Worm (Caenorhabditis elegans) whole organism, early embryonic: Measurements from ENCODE around the gene F43G6.17.
A peak's percentile ranks its signal among the peaks of the same experiment; 100 is the strongest.

Source experiments
- B0310.2 ChIP-seq: sonication (generic microtip); optimal IDR thresholded peaks from 2 replicates; lab custom pipeline; 2016; ENCODE audit warnings: mild to moderate bottlenecking, missing genetic modification characterization, missing compliant biosample characterization
- F13C5.2 ChIP-seq: sonication (generic microtip); optimal IDR thresholded peaks from 2 replicates; lab custom pipeline; 2017; ENCODE audit warnings: mild to moderate bottlenecking, missing genetic modification characterization, inconsistent platforms, missing compliant biosample characterization
- aly-1 ChIP-seq: sonication (generic microtip); optimal IDR thresholded peaks from 2 replicates; lab custom pipeline; 2016; ENCODE audit warnings: missing genetic modification characterization, missing compliant biosample characterization
- ama-1 ChIP-seq: fragments of 150-350 bp; optimal IDR thresholded peaks from 2 replicates; lab custom pipeline; 2014
- ceh-13 ChIP-seq: fragments of 200-800 bp; sonication (Bioruptor generic); optimal IDR thresholded peaks from 2 replicates; lab custom pipeline; 2018; ENCODE audit warnings: mild to moderate bottlenecking, missing genetic modification characterization, missing compliant biosample characterization
- ceh-36 ChIP-seq: sonication (generic microtip); optimal IDR thresholded peaks from 2 replicates; lab custom pipeline; 2016; ENCODE audit warnings: missing genetic modification characterization, inconsistent platforms, missing compliant biosample characterization
- ets-7 ChIP-seq: sonication (generic microtip); optimal IDR thresholded peaks from 2 replicates; lab custom pipeline; 2016; ENCODE audit warnings: missing genotype, missing genetic modification characterization, missing compliant biosample characterization
- flt-1 ChIP-seq: fragments of 200-800 bp; sonication (Bioruptor generic); IDR thresholded peaks from 2 replicates; pipeline ENCODE4 v1.3.6; 2022; ENCODE audit warnings: missing genetic modification characterization, missing compliant biosample characterization
- hmbx-1 ChIP-seq: sonication (generic microtip); optimal IDR thresholded peaks from 2 replicates; lab custom pipeline; 2016; ENCODE audit warnings: mild to moderate bottlenecking, missing genetic modification characterization, missing compliant biosample characterization
- hmg-4 ChIP-seq: fragments of 200-800 bp; sonication (Bioruptor generic); optimal IDR thresholded peaks from 2 replicates; lab custom pipeline; 2018; ENCODE audit warnings: mild to moderate bottlenecking, missing genetic modification characterization, missing compliant biosample characterization
- hnd-1 ChIP-seq: sonication (generic microtip); optimal IDR thresholded peaks from 2 replicates; lab custom pipeline; 2016; ENCODE audit warnings: missing genetic modification characterization, missing compliant biosample characterization
- pes-1 ChIP-seq: fragments of 200-800 bp; sonication (Bioruptor generic); IDR thresholded peaks from 2 replicates; pipeline ENCODE4 v1.3.6; 2022; ENCODE audit warnings: missing genetic modification reagents, missing genetic modification characterization, missing compliant biosample characterization
- scrt-1 ChIP-seq: fragments of 200-800 bp; sonication (Bioruptor generic); IDR thresholded peaks from 2 replicates; pipeline ENCODE4 v1.3.6; 2022; ENCODE audit warnings: missing genetic modification characterization, missing compliant biosample characterization
- sea-1 ChIP-seq: fragments of 200-800 bp; sonication (Bioruptor generic); conservative IDR thresholded peaks from 2 replicates; pipeline ENCODE4 v1.3.6; 2022; ENCODE audit warnings: missing genetic modification characterization, missing compliant biosample characterization
- tbx-11 ChIP-seq: fragments of 200-800 bp; sonication (Bioruptor generic); IDR thresholded peaks from 2 replicates; pipeline ENCODE4 v1.3.6; 2022; ENCODE audit warnings: missing genetic modification characterization, missing compliant biosample characterization
- tbx-37 ChIP-seq: fragments of 200-800 bp; sonication (Bioruptor generic); conservative IDR thresholded peaks from 2 replicates; pipeline ENCODE4 v1.3.6; 2022; ENCODE audit warnings: missing genetic modification reagents, missing genetic modification characterization, missing compliant biosample characterization
- tra-4 ChIP-seq: sonication (generic microtip); optimal IDR thresholded peaks from 2 replicates; lab custom pipeline; 2017; ENCODE audit warnings: missing genetic modification characterization, missing compliant biosample characterization

F43G6.17 gene

ce11 chrII:11802451-11802850 lies at the start of gene F43G6.17:
F43G6.17 (plus strand) TSS chrII:11802751.
- no peak for TF ChIP-seq tbx-37 (GFP tag; lab: Robert Waterston, UW)
- TF ChIP-seq ets-7 (tag; lab: Kevin White, UChicago) = no peak
- TF ChIP-seq ceh-13 (GFP tag; lab: Kevin White, UChicago) = no peak
- no peak for TF ChIP-seq hmg-4 (GFP tag; lab: Kevin White, UChicago)
- no peak for TF ChIP-seq flt-1 (GFP tag; lab: Robert Waterston, UW)
- TF ChIP-seq aly-1 (tag; lab: Kevin White, UChicago) = no peak
- TF ChIP-seq sea-1 (GFP tag; lab: Robert Waterston, UW) = no peak
- TF ChIP-seq hmbx-1 (tag; lab: Kevin White, UChicago) = no peak
- TF ChIP-seq F13C5.2 (tag; lab: Kevin White, UChicago) = no peak
- TF ChIP-seq pes-1 (GFP tag; lab: Robert Waterston, UW) = no peak
- no peak for TF ChIP-seq B0310.2
- TF ChIP-seq tra-4 = no peak
- TF ChIP-seq ceh-36 (tag; lab: Kevin White, UChicago) = no peak

- TF ChIP-seq hmg-4 (GFP tag; lab: Kevin White, UChicago) (no peak), hnd-1 (tag; lab: Kevin White, UChicago) (no peak), ceh-13 (GFP tag; lab: Kevin White, UChicago) (no peak), tbx-37 (GFP tag; lab: Robert Waterston, UW) (no peak)
These were observed 49.4 kb upstream of the F43G6.17 start for ce11 chrII:11753186-11753585.

ce11 chrII:11756684-11757107 lies 45.9 kb upstream of the F43G6.17 start:
- TF ChIP-seq F13C5.2 (tag; lab: Kevin White, UChicago) (no peak), tbx-11 (GFP tag; lab: Robert Waterston, UW) (no peak), ama-1 (peak; percentile 46), sea-1 (GFP tag; lab: Robert Waterston, UW) (peak; percentile 71; the same call in 1 of the 2 replicates), pes-1 (GFP tag; lab: Robert Waterston, UW) (0 out of 2 replicates have a peak, but pooled peaks have one; percentile 46), aly-1 (tag; lab: Kevin White, UChicago) (no peak), ceh-13 (GFP tag; lab: Kevin White, UChicago) (no peak), tra-4 (no peak), hmbx-1 (tag; lab: Kevin White, UChicago) (no peak), scrt-1 (GFP tag; lab: Robert Waterston, UW) (no peak), tbx-37 (GFP tag; lab: Robert Waterston, UW) (no peak), hnd-1 (tag; lab: Kevin White, UChicago) (peak; percentile 2), B0310.2 (no peak), flt-1 (GFP tag; lab: Robert Waterston, UW) (no peak)

- TF ChIP-seq tra-4 (peak; percentile 47), hnd-1 (tag; lab: Kevin White, UChicago) (peak; percentile 60), scrt-1 (GFP tag; lab: Robert Waterston, UW) (peak; percentile 81), B0310.2 (peak; percentile 76), tbx-37 (GFP tag; lab: Robert Waterston, UW) (peak; percentile 71), flt-1 (GFP tag; lab: Robert Waterston, UW) (peak; percentile 82; the same call in 1 of the 2 replicates), sea-1 (GFP tag; lab: Robert Waterston, UW) (peak; percentile 87), tbx-11 (GFP tag; lab: Robert Waterston, UW) (peak; percentile 80), F13C5.2 (tag; lab: Kevin White, UChicago) (peak; percentile 68), ceh-36 (tag; lab: Kevin White, UChicago) (peak; percentile 42), hmg-4 (GFP tag; lab: Kevin White, UChicago) (peak; percentile 34), pes-1 (GFP tag; lab: Robert Waterston, UW) (peak; percentile 84)
These were observed 43.3 kb upstream of the F43G6.17 start, which contains the start of the genes F44E5.4 and F44E5.5 for ce11 chrII:11759277-11759676. F44E5.4 (minus strand) TSS chrII:11759311. F44E5.5 (plus strand) TSS chrII:11759662.

- TF ChIP-seq ceh-13 (GFP tag; lab: Kevin White, UChicago) (no peak), sea-1 (GFP tag; lab: Robert Waterston, UW) (0 out of 2 replicates have a peak, but pooled peaks have one; percentile 65)
These were observed 40.6 kb upstream of the F43G6.17 start for ce11 chrII:11761806-11762512.

ce11 chrII:11765506-11766152 lies 36.9 kb upstream of the F43G6.17 start:
- TF ChIP-seq tbx-11 (GFP tag; lab: Robert Waterston, UW) = no peak
- no peak for TF ChIP-seq scrt-1 (GFP tag; lab: Robert Waterston, UW)
- TF ChIP-seq flt-1 (GFP tag; lab: Robert Waterston, UW) = no peak
- TF ChIP-seq ama-1 = no peak
- TF ChIP-seq ceh-36 (tag; lab: Kevin White, UChicago) = no peak
- TF ChIP-seq pes-1 (GFP tag; lab: Robert Waterston, UW) = no peak
- no peak for TF ChIP-seq B0310.2
- TF ChIP-seq hmg-4 (GFP tag; lab: Kevin White, UChicago) = no peak
- TF ChIP-seq tra-4 = no peak
- TF ChIP-seq tbx-37 (GFP tag; lab: Robert Waterston, UW) = no peak
- TF ChIP-seq ceh-13 (GFP tag; lab: Kevin White, UChicago) = no peak
- TF ChIP-seq aly-1 (tag; lab: Kevin White, UChicago) = no peak

ce11 chrII:11766472-11766871 lies 36.1 kb upstream of the F43G6.17 start, which contains the start of gene F44E5.2:
F44E5.2 (plus strand) TSS chrII:11766772.
- TF ChIP-seq tra-4 (no peak), hnd-1 (tag; lab: Kevin White, UChicago) (no peak), scrt-1 (GFP tag; lab: Robert Waterston, UW) (no peak), ceh-13 (GFP tag; lab: Kevin White, UChicago) (no peak), ceh-36 (tag; lab: Kevin White, UChicago) (no peak), tbx-11 (GFP tag; lab: Robert Waterston, UW) (no peak), aly-1 (tag; lab: Kevin White, UChicago) (no peak), hmg-4 (GFP tag; lab: Kevin White, UChicago) (no peak), hmbx-1 (tag; lab: Kevin White, UChicago) (no peak)
